Fruit fly (Drosophila melanogaster): ENCODE data around the gene unk.

unk gene

dm6 chr3R:23191108-23191771, 33.6 kb upstream of the unk start:
- TF ChIP-seq CG34367 (tag; optimal IDR thresholded peaks at IDR 0.05): no peak
- peak; percentile 46 for TF ChIP-seq Pif1A (GFP tag; optimal IDR thresholded peaks at IDR 0.05)
- peak; percentile 2 for TF ChIP-seq CG9948 (tag; optimal IDR thresholded peaks at IDR 0.05)
- peak; percentile 50; the same call in 1 of the 2 replicates for TF ChIP-seq Ets98B (GFP tag; IDR thresholded peaks at IDR 0.05)
- peak; percentile 44 for TF ChIP-seq Snoo (tag; optimal IDR thresholded peaks at IDR 0.05)
- TF ChIP-seq CG17806 (tag; optimal IDR thresholded peaks at IDR 0.05): peak; percentile 34
- TF ChIP-seq Pif1B (GFP tag; optimal IDR thresholded peaks at IDR 0.05): peak; percentile 4
- peak; percentile 48 for TF ChIP-seq CG8159 (tag; optimal IDR thresholded peaks at IDR 0.05)
- peak; percentile 8 for TF ChIP-seq CG8301 (tag; optimal IDR thresholded peaks at IDR 0.05)
- TF ChIP-seq D1 (tag; optimal IDR thresholded peaks at IDR 0.05): no peak
- TF ChIP-seq CG4496 (GFP tag; IDR thresholded peaks at IDR 0.05): peak; percentile 39; the same call in 1 of the 3 replicates
- TF ChIP-seq CG14655 (GFP tag; optimal IDR thresholded peaks at IDR 0.05): no peak
- TF ChIP-seq CG10348 (GFP tag; IDR thresholded peaks at IDR 0.05): no peak
- peak; percentile 3 for TF ChIP-seq CG13204 (GFP tag; optimal IDR thresholded peaks at IDR 0.05)

- TF ChIP-seq CG34367 (tag; optimal IDR thresholded peaks at IDR 0.05) (peak; percentile 78), D1 (tag; optimal IDR thresholded peaks at IDR 0.05) (no peak), CG8159 (tag; optimal IDR thresholded peaks at IDR 0.05) (peak; percentile 88), Pif1A (GFP tag; optimal IDR thresholded peaks at IDR 0.05) (peak; percentile 86), Ets98B (GFP tag; IDR thresholded peaks at IDR 0.05) (peak; percentile 77), CG8301 (tag; optimal IDR thresholded peaks at IDR 0.05) (peak; percentile 73), CG15710 (tag; optimal IDR thresholded peaks at IDR 0.05) (peak; percentile 83), CG10348 (GFP tag; IDR thresholded peaks at IDR 0.05) (no peak), gl (tag; optimal IDR thresholded peaks at IDR 0.05) (peak; percentile 57), fd96Ca (GFP tag; IDR thresholded peaks at IDR 0.05) (peak; percentile 79; the same call in 1 of the 3 replicates), Snoo (tag; optimal IDR thresholded peaks at IDR 0.05) (peak; percentile 81), CG14655 (GFP tag; optimal IDR thresholded peaks at IDR 0.05) (peak; percentile 68), CG12605 (GFP tag; IDR thresholded peaks at IDR 0.05) (peak; percentile 79), CG13204 (GFP tag; optimal IDR thresholded peaks at IDR 0.05) (peak; percentile 40), EcR (GFP tag; optimal IDR thresholded peaks at IDR 0.05) (peak; percentile 73), CG4496 (GFP tag; IDR thresholded peaks at IDR 0.05) (peak; percentile 87), CG32121 (GFP tag; IDR thresholded peaks at IDR 0.05) (peak; percentile 75), CG17806 (tag; optimal IDR thresholded peaks at IDR 0.05) (peak; percentile 81), CG9948 (tag; optimal IDR thresholded peaks at IDR 0.05) (peak; percentile 77), Pif1B (GFP tag; optimal IDR thresholded peaks at IDR 0.05) (peak; percentile 82), rn (GFP tag; IDR thresholded peaks at IDR 0.05) (0 out of 2 replicates have a peak, but pooled peaks have one; percentile 32)
Measured at dm6 chr3R:23189958-23190900, 32.6 kb upstream of the unk start.

DNA sequence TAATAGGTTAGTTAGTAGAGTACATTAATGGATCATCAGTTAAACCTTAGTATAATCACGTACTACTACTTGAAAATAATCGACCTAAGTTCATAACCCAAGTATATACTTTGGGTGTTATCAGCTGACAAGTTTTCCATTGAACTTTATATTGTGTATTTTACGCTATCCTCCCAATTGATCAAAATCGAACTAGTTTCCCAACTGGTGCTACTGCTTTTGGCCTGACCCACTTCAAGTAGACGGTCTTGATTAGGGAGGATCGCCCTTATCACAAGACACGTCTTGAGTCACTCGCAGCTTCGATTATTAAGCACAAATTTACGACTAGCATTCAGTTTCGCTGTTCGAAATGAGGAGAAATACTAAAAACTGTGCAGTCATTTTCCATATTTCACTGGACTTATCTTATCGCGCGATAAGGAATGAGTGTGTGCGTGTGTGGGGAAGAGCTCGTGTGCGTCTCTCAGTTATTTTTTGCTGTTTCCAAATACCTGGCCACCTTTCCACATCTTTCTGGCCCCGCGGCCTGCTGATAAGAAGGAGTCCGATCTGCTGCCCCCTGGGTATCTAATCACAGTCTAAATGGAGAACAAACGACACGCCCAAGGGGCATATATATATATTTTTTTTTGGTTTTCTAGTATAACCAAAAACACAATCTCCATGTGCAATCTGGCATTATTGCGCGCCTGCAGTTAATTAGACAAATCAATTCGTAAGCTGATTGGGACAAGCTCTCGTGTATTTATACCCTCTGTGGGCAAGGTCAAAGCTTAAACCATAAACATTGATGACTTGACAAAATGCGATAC, 31.7 kb upstream of the unk start:
- no peak for TF ChIP-seq rn (GFP tag; IDR thresholded peaks at IDR 0.05)
- TF ChIP-seq CG8159 (tag; optimal IDR thresholded peaks at IDR 0.05): no peak
- TF ChIP-seq CG9948 (tag; optimal IDR thresholded peaks at IDR 0.05): no peak
- no peak for TF ChIP-seq CG17806 (tag; optimal IDR thresholded peaks at IDR 0.05)

dm6 chr3R:23181714-23182337, 24.2 kb upstream of the unk start:
- TF ChIP-seq CG8159 (tag; optimal IDR thresholded peaks at IDR 0.05) (no peak), CG9948 (tag; optimal IDR thresholded peaks at IDR 0.05) (no peak), CG17806 (tag; optimal IDR thresholded peaks at IDR 0.05) (no peak), rn (GFP tag; IDR thresholded peaks at IDR 0.05) (no peak)

DNA sequence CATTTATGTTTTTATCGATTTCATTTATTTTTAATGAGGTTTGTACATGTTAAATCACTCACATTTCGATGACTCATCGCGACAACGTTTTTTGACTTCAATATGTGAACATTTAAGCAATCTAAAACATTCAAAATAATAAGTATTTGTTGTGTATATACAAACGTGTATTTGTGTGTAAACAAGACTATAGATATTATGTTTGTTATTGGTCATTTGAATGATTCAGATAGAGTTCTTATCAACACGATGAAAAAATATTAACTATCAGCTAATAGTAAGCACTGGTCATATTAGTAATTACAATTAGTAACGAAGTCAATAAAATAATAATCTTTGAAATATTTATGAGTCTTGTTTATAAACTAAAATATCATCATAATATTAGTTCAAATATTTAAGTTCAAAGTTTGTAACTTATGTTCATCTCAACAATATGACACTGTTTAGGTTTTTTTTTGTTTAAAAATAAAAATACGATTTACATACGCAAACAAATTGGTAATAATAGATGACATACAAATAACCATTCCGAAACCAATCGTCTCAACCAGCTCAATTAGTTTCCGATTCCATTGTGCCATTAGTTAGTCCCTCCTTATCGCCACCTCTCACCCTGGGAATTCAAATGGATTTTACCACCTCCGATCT, 23.4 kb upstream of the unk start:
- TF ChIP-seq CG8301 (tag; optimal IDR thresholded peaks at IDR 0.05): peak; percentile 21
- TF ChIP-seq Pif1B (GFP tag; optimal IDR thresholded peaks at IDR 0.05): no peak

Measured in whole organism, pupa.